Fruit fly (Drosophila melanogaster): Measurements from ENCODE around the gene NP15.6.

The NP15.6 gene

DNA sequence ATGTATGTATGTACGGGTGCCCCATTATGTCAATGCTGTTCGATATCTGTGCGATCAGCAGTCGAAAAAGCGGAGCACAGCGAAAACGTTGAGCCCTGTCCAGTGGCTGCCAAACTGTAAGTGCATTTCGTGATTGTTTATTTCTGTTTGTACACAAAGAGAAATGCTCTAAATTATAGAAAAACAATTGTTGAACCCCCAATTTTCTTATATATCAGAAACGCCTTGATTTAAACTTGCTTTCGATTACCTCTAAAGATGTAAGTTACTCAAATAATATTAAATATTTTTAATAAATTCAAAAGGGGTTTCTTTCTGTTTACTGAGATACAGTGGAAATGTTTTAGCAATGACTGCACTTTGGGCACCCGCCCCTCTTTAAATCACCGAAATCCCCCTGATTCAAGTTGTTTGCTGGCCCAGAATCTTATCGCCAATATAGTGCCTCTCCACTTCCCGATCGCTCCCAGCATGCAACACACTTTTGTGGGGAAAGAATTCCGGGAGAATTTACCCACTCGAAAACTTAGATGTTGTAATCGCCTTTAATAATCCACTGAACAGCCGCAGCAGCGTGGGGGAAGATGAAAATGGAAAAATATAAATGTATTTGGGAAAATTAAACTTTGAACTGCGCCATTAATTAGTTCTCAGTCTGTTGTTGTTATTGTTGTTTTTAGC, 12.3 kb upstream of the NP15.6 start (continued):
- no peak for TF ChIP-seq Neu2 (GFP tag; optimal IDR thresholded peaks at IDR 0.05; ENCODE audit: borderline replicate concordance)
- no peak for TF ChIP-seq CG14441 (GFP tag; IDR thresholded peaks at IDR 0.05)
- peak; percentile 42 for TF ChIP-seq CoRest (tag; optimal IDR thresholded peaks at IDR 0.05)
- TF ChIP-seq CG9727 (GFP tag; optimal IDR thresholded peaks at IDR 0.05): peak; percentile 25
- TF ChIP-seq CG8478 (optimal IDR thresholded peaks at IDR 0.05): no peak
- TF ChIP-seq tx (GFP tag; optimal IDR thresholded peaks at IDR 0.05): no peak
- TF ChIP-seq Hsf (GFP tag; optimal IDR thresholded peaks at IDR 0.05): no peak
- no peak for TF ChIP-seq CG4282 (GFP tag; optimal IDR thresholded peaks at IDR 0.05)
- TF ChIP-seq yki (optimal IDR thresholded peaks at IDR 0.05): no peak
- no peak for TF ChIP-seq slou (GFP tag; optimal IDR thresholded peaks at IDR 0.05)
- TF ChIP-seq CG12659 (GFP tag; optimal IDR thresholded peaks at IDR 0.05): peak; percentile 20
- no peak for TF ChIP-seq CkIIα-i1 (GFP tag; IDR thresholded peaks at IDR 0.05)
- TF ChIP-seq CG12744 (GFP tag; optimal IDR thresholded peaks at IDR 0.05): no peak
- no peak for TF ChIP-seq CG12236 (GFP tag; optimal IDR thresholded peaks at IDR 0.05)
- TF ChIP-seq CG18619 (GFP tag; optimal IDR thresholded peaks at IDR 0.05): no peak
- TF ChIP-seq jigr1 (GFP tag; IDR thresholded peaks at IDR 0.05): no peak
- peak; percentile 64 for TF ChIP-seq CG8388 (GFP tag; optimal IDR thresholded peaks at IDR 0.05)
- TF ChIP-seq CG4617 (GFP tag; optimal IDR thresholded peaks at IDR 0.05; ENCODE audit: borderline replicate concordance): no peak
- TF ChIP-seq Med (GFP tag): no peak
- no peak for TF ChIP-seq run (tag; optimal IDR thresholded peaks at IDR 0.05)
- TF ChIP-seq CG32767 (GFP tag; IDR thresholded peaks at IDR 0.05): peak; percentile 48; the same call in 1 of the 2 replicates
- no peak for TF ChIP-seq shn (GFP tag; optimal IDR thresholded peaks at IDR 0.05)
- no peak for TF ChIP-seq CG9215 (GFP tag; IDR thresholded peaks at IDR 0.05)
- TF ChIP-seq CG1024 (GFP tag; IDR thresholded peaks at IDR 0.05): peak; percentile 58
- TF ChIP-seq sima (GFP tag; optimal IDR thresholded peaks at IDR 0.05): no peak
- no peak for TF ChIP-seq CG8089 (GFP tag; optimal IDR thresholded peaks at IDR 0.05)
- TF ChIP-seq gcm2 (GFP tag; optimal IDR thresholded peaks at IDR 0.05): no peak
- TF ChIP-seq CG13287 (GFP tag; IDR thresholded peaks at IDR 0.05; ENCODE audit: partially characterized antibody): no peak
- TF ChIP-seq ftz-f1 (GFP tag; optimal IDR thresholded peaks at IDR 0.05): no peak
- TF ChIP-seq E2f2 (GFP tag; IDR thresholded peaks at IDR 0.05): peak; percentile 30; the same call in 1 of the 2 replicates
- peak; percentile 70 for TF ChIP-seq zfh1 (GFP tag; IDR thresholded peaks at IDR 0.05)
- TF ChIP-seq CG3163 (GFP tag; optimal IDR thresholded peaks at IDR 0.05): no peak
- 0 out of 2 replicates have a peak, but pooled peaks have one; percentile 2 for TF ChIP-seq Rx (GFP tag; IDR thresholded peaks at IDR 0.05)
- no peak for TF ChIP-seq dan (GFP tag; IDR thresholded peaks at IDR 0.05)
- no peak for TF ChIP-seq maf-S (GFP tag; optimal IDR thresholded peaks at IDR 0.05)
- no peak for TF ChIP-seq Dip2 (GFP tag; IDR thresholded peaks at IDR 0.05)
- no peak for TF ChIP-seq Atf3 (GFP tag; optimal IDR thresholded peaks at IDR 0.05)
- TF ChIP-seq CG3726 (GFP tag; IDR thresholded peaks at IDR 0.05): no peak
- TF ChIP-seq Stat92E (GFP tag; optimal IDR thresholded peaks at IDR 0.05): no peak
- no peak for TF ChIP-seq aop (GFP tag; IDR thresholded peaks at IDR 0.05)
- TF ChIP-seq lilli (GFP tag; optimal IDR thresholded peaks at IDR 0.05): no peak
- TF ChIP-seq CG4730 (GFP tag; IDR thresholded peaks at IDR 0.05): 0 out of 2 replicates have a peak, but pooled peaks have one; percentile 29
- TF ChIP-seq E2f1 (GFP tag; IDR thresholded peaks at IDR 0.05): peak; percentile 60
- no peak for TF ChIP-seq twi (tag; optimal IDR thresholded peaks at IDR 0.05)
- no peak for TF ChIP-seq Sin3A (optimal IDR thresholded peaks at IDR 0.05)
- TF ChIP-seq CG3065 (GFP tag; optimal IDR thresholded peaks at IDR 0.05): peak; percentile 17
- no peak for TF ChIP-seq CG34224 (GFP tag; IDR thresholded peaks at IDR 0.05; ENCODE audit: partially characterized antibody)
- TF ChIP-seq CG11504 (tag; optimal IDR thresholded peaks at IDR 0.05): no peak
- no peak for TF ChIP-seq pzg (GFP tag; optimal IDR thresholded peaks at IDR 0.05)
- TF ChIP-seq zf30C (GFP tag; optimal IDR thresholded peaks at IDR 0.05): no peak
- TF ChIP-seq Dip3 (GFP tag; optimal IDR thresholded peaks at IDR 0.05): no peak
- no peak for TF ChIP-seq HLHmδ (GFP tag; optimal IDR thresholded peaks at IDR 0.05)

Measured in whole organism, embryonic.